Fruit fly (Drosophila melanogaster): Measurements from ENCODE around the gene CG15042.
A peak's percentile ranks its signal among the peaks of the same experiment; 100 is the strongest.

The CG15042 gene

dm6 chrX:18565630-18566319 is 37.7 kb upstream of the CG15042 start (continued):
- TF ChIP-seq pan (optimal IDR thresholded peaks at IDR 0.05), result no peak
- peak in 1 of 2 experiments; percentile 20 for TF ChIP-seq pan (GFP tag; optimal IDR thresholded peaks at IDR 0.05 in 1 of 2, IDR thresholded peaks at IDR 0.05 in 1 of 2)
- TF ChIP-seq CG31365 (tag; optimal IDR thresholded peaks at IDR 0.05), result no peak
- peak; percentile 4 for TF ChIP-seq CG9727 (GFP tag; optimal IDR thresholded peaks at IDR 0.05)
- TF ChIP-seq BEAF-32 (GFP tag; optimal IDR thresholded peaks at IDR 0.05), result peak; percentile 33
- no peak for TF ChIP-seq CkIIα-i1 (GFP tag; IDR thresholded peaks at IDR 0.05)
- no peak for TF ChIP-seq Dp (GFP tag; optimal IDR thresholded peaks at IDR 0.05)
- no peak for TF ChIP-seq CG32532 (GFP tag; IDR thresholded peaks at IDR 0.05)
- TF ChIP-seq CG6175 (GFP tag; IDR thresholded peaks at IDR 0.05), result no peak
- TF ChIP-seq z (GFP tag; IDR thresholded peaks at IDR 0.05), result no peak
- TF ChIP-seq zf30C (GFP tag; optimal IDR thresholded peaks at IDR 0.05), result peak; percentile 61
- TF ChIP-seq CG9797 (GFP tag; optimal IDR thresholded peaks at IDR 0.05), result no peak
- TF ChIP-seq Drgx (GFP tag; IDR thresholded peaks at IDR 0.05), result peak; percentile 68
- TF ChIP-seq ken (GFP tag; IDR thresholded peaks at IDR 0.05), result no peak
- peak; percentile 29; the same call in 1 of the 3 replicates for TF ChIP-seq tgo (GFP tag; IDR thresholded peaks at IDR 0.05)
- TF ChIP-seq CG11504 (tag; optimal IDR thresholded peaks at IDR 0.05), result peak; percentile 19
- TF ChIP-seq CG11247 (GFP tag; IDR thresholded peaks at IDR 0.05), result no peak
- peak; percentile 9 for TF ChIP-seq Ssrp (tag; optimal IDR thresholded peaks at IDR 0.05)
- no peak for TF ChIP-seq Vsx1 (GFP tag; optimal IDR thresholded peaks at IDR 0.05)
- no peak for TF ChIP-seq pb (GFP tag; optimal IDR thresholded peaks at IDR 0.05)
- 0 out of 3 replicates have a peak, but pooled peaks have one; percentile 40 for TF ChIP-seq CG11695 (GFP tag; IDR thresholded peaks at IDR 0.05)
- TF ChIP-seq bsh (GFP tag; optimal IDR thresholded peaks at IDR 0.05), result peak in 1 of 2 experiments; percentile 28
- TF ChIP-seq CG18476 (GFP tag; optimal IDR thresholded peaks at IDR 0.05), result no peak
- no peak; the same call in 1 of the 2 replicates for TF ChIP-seq CG32772 (GFP tag; IDR thresholded peaks at IDR 0.05)
- no peak for TF ChIP-seq CG8359 (GFP tag; optimal IDR thresholded peaks at IDR 0.05; ENCODE audit: borderline replicate concordance)
- TF ChIP-seq CG12391 (tag; optimal IDR thresholded peaks at IDR 0.05), result peak; percentile 30
- TF ChIP-seq Dip2 (GFP tag; IDR thresholded peaks at IDR 0.05), result no peak
- no peak for TF ChIP-seq Kr (GFP tag; optimal IDR thresholded peaks at IDR 0.05)
- peak; percentile 17; the same call in 1 of the 2 replicates for TF ChIP-seq vvl (GFP tag; IDR thresholded peaks at IDR 0.05)
- peak; percentile 4 for TF ChIP-seq CG17359 (tag; optimal IDR thresholded peaks at IDR 0.05)
- TF ChIP-seq hkb (optimal IDR thresholded peaks at IDR 0.05), result no peak
- peak; percentile 46; the same call in 1 of the 2 replicates for TF ChIP-seq hkb (GFP tag; IDR thresholded peaks at IDR 0.05)
- peak; percentile 18 for TF ChIP-seq CTCF (GFP tag; optimal IDR thresholded peaks at IDR 0.05)
- no peak for TF ChIP-seq CG34376 (GFP tag; optimal IDR thresholded peaks at IDR 0.05)
- TF ChIP-seq CG18011 (GFP tag; optimal IDR thresholded peaks at IDR 0.05), result no peak
- 0 out of 2 replicates have a peak, but pooled peaks have one; percentile 10 for TF ChIP-seq Bgb (GFP tag; IDR thresholded peaks at IDR 0.05; ENCODE audit: partially characterized antibody)
- TF ChIP-seq CG13287 (GFP tag; IDR thresholded peaks at IDR 0.05; ENCODE audit: partially characterized antibody), result no peak
- TF ChIP-seq CG3407 (GFP tag; optimal IDR thresholded peaks at IDR 0.05), result no peak
- TF ChIP-seq ash1 (GFP tag; optimal IDR thresholded peaks at IDR 0.05), result no peak
- no peak for TF ChIP-seq ac (GFP tag; optimal IDR thresholded peaks at IDR 0.05)
- no peak for TF ChIP-seq CG10543 (GFP tag; optimal IDR thresholded peaks at IDR 0.05)
- 0 out of 3 replicates have a peak, but pooled peaks have one; percentile 22 for TF ChIP-seq CG34422 (GFP tag; IDR thresholded peaks at IDR 0.05)
- peak; percentile 54 for TF ChIP-seq phol (tag; optimal IDR thresholded peaks at IDR 0.05)
- no peak for TF ChIP-seq sc (optimal IDR thresholded peaks at IDR 0.05)
- TF ChIP-seq sc (GFP tag; optimal IDR thresholded peaks at IDR 0.05), result no peak
- TF ChIP-seq CG10959 (GFP tag; IDR thresholded peaks at IDR 0.05), result 0 out of 2 replicates have a peak, but pooled peaks have one; percentile 19
- peak; percentile 10 for TF ChIP-seq Lhr (GFP tag; optimal IDR thresholded peaks at IDR 0.05)
- no peak for TF ChIP-seq CG15479 (GFP tag; optimal IDR thresholded peaks at IDR 0.05)
- peak; percentile 59 for TF ChIP-seq CG6689 (GFP tag; IDR thresholded peaks at IDR 0.05)
- no peak for TF ChIP-seq her (GFP tag; optimal IDR thresholded peaks at IDR 0.05)
